Fruit fly (Drosophila melanogaster) whole organism, wandering third instar larva: ENCODE data around the gene CG32767.

Experiments
- Hnf4 ChIP-seq: fragments of 200-800 bp; sonication (Bioruptor generic); optimal IDR thresholded peaks from 2 replicates; lab custom pipeline; 2016; ENCODE audit warnings: missing biosample characterization, mild to moderate bottlenecking, missing genetic modification characterization
- Myc ChIP-seq: fragments of >200 bp; optimal IDR thresholded peaks from 2 replicates; lab custom pipeline; 2017
- foxo ChIP-seq, 2 experiments: fragments of 200-800 bp; sonication (Bioruptor generic); optimal IDR thresholded peaks; 2 replicates in 1 of 2; 3 replicates in 1 of 2; lab custom pipeline; 2016 to 2017; ENCODE audit warnings: missing biosample characterization in 2 of 2, missing genetic modification characterization in 2 of 2
- h ChIP-seq: fragments of 200-800 bp; sonication (Bioruptor generic); optimal IDR thresholded peaks from 3 replicates; lab custom pipeline; 2016; ENCODE audit warnings: missing biosample characterization, mild to moderate bottlenecking, missing genetic modification characterization
- lola ChIP-seq: fragments of >200 bp; optimal IDR thresholded peaks from 2 replicates; lab custom pipeline; 2017; ENCODE audit warnings: missing biosample characterization, missing genetic modification characterization
- rgr ChIP-seq: fragments of 200-800 bp; sonication (Bioruptor generic); optimal IDR thresholded peaks from 3 replicates; lab custom pipeline; 2016; ENCODE audit warnings: missing biosample characterization, mild to moderate bottlenecking, missing genetic modification characterization
- sv ChIP-seq: fragments of 200-800 bp; sonication (Bioruptor generic); optimal IDR thresholded peaks from 3 replicates; lab custom pipeline; 2016; ENCODE audit warnings: missing biosample characterization, missing genetic modification characterization
- usp ChIP-seq: fragments of >200 bp; optimal IDR thresholded peaks from 2 replicates; lab custom pipeline; 2017; ENCODE audit warnings: missing biosample characterization, missing genetic modification characterization

DNA sequence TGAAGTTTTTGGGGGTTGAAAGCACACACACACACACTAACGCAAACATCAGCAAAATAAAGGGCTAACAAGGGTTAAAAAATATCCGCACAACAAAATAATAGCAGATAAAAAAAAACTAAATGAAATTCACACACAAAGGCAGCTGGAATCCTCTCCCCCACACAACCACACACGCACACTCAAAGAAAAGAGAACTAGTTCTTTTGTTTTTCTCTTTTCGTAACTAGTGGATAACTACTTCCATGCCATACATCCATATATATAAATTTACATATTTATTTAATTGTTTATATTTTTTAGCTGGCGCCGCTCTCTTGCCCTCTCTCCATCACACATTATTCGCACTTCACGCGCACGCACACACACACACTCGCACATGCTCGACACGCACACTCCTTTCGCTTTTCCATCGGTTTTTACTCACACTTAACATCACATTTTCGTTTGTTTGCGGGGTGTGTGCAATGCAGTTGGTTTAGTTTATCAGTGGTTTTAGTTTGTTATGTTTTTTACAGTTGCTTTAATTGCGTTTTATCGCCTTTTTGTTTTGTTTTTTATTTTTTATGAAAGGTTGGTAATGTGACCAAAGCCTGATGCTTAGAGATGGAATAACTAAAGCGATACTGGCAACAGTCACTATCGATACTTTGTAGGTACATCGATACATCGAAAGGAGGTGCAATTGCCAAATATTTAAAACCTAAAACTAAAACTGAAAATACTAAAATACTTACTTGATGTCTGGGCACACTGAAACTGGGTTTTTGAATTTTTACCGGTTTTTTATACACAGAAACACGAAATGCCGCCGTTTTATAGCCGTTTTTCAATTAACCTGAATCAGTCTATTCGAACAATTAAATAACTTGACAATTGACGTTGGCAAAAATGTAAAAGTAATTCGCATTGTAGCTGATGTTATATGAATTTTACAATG lies at the start of gene CG32767:
- no peak for TF ChIP-seq usp
- TF ChIP-seq Myc, result no peak
- TF ChIP-seq sv (GFP tag; lab: Kevin White, UChicago), result no peak
- no peak for TF ChIP-seq rgr (GFP tag; lab: Kevin White, UChicago)
- TF ChIP-seq lola (GFP tag; lab: Kevin White, UChicago), result no peak
- TF ChIP-seq foxo (GFP tag; optimal IDR thresholded peaks at IDR 0.05; lab: Kevin White, UChicago), result no peak
- TF ChIP-seq h (GFP tag; lab: Kevin White, UChicago), result no peak
- TF ChIP-seq Hnf4 (GFP tag; lab: Kevin White, UChicago), result peak; percentile 53
